Comparison of ENCODE assay signal across 1 fruit fly cellular context in the genomic region with DNA sequence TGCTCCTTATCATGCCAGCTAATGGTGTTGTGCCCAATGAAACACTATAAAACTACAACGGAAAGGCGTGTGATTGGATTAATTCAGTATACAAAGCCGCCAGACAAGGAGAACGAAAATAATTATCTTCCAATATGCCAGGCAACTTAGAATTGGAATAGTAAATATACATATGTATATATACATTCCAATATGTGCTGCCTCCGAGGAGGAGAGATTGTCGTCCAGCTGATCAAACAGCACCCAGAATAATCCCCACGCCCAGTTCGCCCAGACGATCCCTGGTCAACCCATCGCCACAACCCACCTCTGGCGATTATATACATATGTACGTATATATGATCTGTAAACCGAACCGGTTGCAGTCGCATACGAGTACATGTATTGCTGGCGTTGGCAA.
TF ChIP-seq lines count a peak whose summit lies in the region.

No protein-coding gene starts in this region.

TF ChIP-seq in whole organism, embryonic, 481 proteins besides CTCF, POLR2A, EP300 and RAD21 (continued from another document):
- peak; percentile 27 for TF ChIP-seq ATbp (GFP tag; optimal IDR thresholded peaks at IDR 0.05; lab: Kevin White, UChicago)
- TF ChIP-seq Mrtf (GFP tag; IDR thresholded peaks at IDR 0.05; lab: Robert Waterston, UW): no peak
- TF ChIP-seq BEAF-32 (GFP tag; optimal IDR thresholded peaks at IDR 0.05; lab: Kevin White, UChicago): no peak
- peak; percentile 16 for TF ChIP-seq kni (GFP tag; optimal IDR thresholded peaks at IDR 0.05; lab: Kevin White, UChicago)
- no peak for TF ChIP-seq bbx (GFP tag; IDR thresholded peaks at IDR 0.05; lab: Robert Waterston, UW; ENCODE audit: partially characterized antibody)
- TF ChIP-seq Ravus (GFP tag; IDR thresholded peaks at IDR 0.05; lab: Robert Waterston, UW): no peak
- no peak for TF ChIP-seq sna (GFP tag; IDR thresholded peaks at IDR 0.05; lab: Robert Waterston, UW; ENCODE audit: partially characterized antibody)
- TF ChIP-seq HHEX (GFP tag; optimal IDR thresholded peaks at IDR 0.05; lab: Kevin White, UChicago): peak; percentile 35
- peak in 1 of 2 experiments; percentile 15 for TF ChIP-seq Eip74EF (GFP tag; optimal IDR thresholded peaks at IDR 0.05; lab: Kevin White, UChicago)
- no peak for TF ChIP-seq nau (GFP tag; optimal IDR thresholded peaks at IDR 0.05; lab: Kevin White, UChicago)
- TF ChIP-seq Med (GFP tag; lab: Kevin White, UChicago): peak; percentile 35
- no peak for TF ChIP-seq cato (GFP tag; optimal IDR thresholded peaks at IDR 0.05; lab: Kevin White, UChicago; ENCODE audit: borderline replicate concordance)
- TF ChIP-seq Xrp1 (GFP tag; IDR thresholded peaks at IDR 0.05; lab: Robert Waterston, UW): peak; percentile 46
- TF ChIP-seq nerfin-1 (tag; optimal IDR thresholded peaks at IDR 0.05; lab: Kevin White, UChicago): peak; percentile 36
- peak; percentile 4 for TF ChIP-seq CG12071 (GFP tag; optimal IDR thresholded peaks at IDR 0.05; lab: Kevin White, UChicago)
- peak; percentile 26 for TF ChIP-seq CG2875 (GFP tag; optimal IDR thresholded peaks at IDR 0.05; lab: Kevin White, UChicago)
- TF ChIP-seq HLHmδ (GFP tag; optimal IDR thresholded peaks at IDR 0.05; lab: Kevin White, UChicago): peak; percentile 9
- no peak for TF ChIP-seq bowl (GFP tag; IDR thresholded peaks at IDR 0.05; lab: Robert Waterston, UW)
- no peak for TF ChIP-seq fd96Cb (tag; optimal IDR thresholded peaks at IDR 0.05; lab: Kevin White, UChicago)
- peak; percentile 37; the same call in 1 of the 2 replicates for TF ChIP-seq vvl (GFP tag; IDR thresholded peaks at IDR 0.05; lab: Robert Waterston, UW)
- no peak for TF ChIP-seq tna (GFP tag; IDR thresholded peaks at IDR 0.05; lab: Robert Waterston, UW; ENCODE audit: partially characterized antibody)
- no peak for TF ChIP-seq Usf (GFP tag; optimal IDR thresholded peaks at IDR 0.05; lab: Kevin White, UChicago)
- no peak for TF ChIP-seq CG13287 (GFP tag; IDR thresholded peaks at IDR 0.05; lab: Robert Waterston, UW; ENCODE audit: partially characterized antibody)
- TF ChIP-seq wek (GFP tag; optimal IDR thresholded peaks at IDR 0.05; lab: Kevin White, UChicago): peak; percentile 43
- TF ChIP-seq CG8478 (optimal IDR thresholded peaks at IDR 0.05; lab: Kevin White, UChicago): no peak
- no peak for TF ChIP-seq CG3065 (GFP tag; optimal IDR thresholded peaks at IDR 0.05; lab: Kevin White, UChicago)
- TF ChIP-seq CG8924 (tag; optimal IDR thresholded peaks at IDR 0.05; lab: Kevin White, UChicago): no peak
- TF ChIP-seq da (GFP tag; optimal IDR thresholded peaks at IDR 0.05; lab: Kevin White, UChicago): no peak
- TF ChIP-seq slp2 (GFP tag; optimal IDR thresholded peaks at IDR 0.05; lab: Kevin White, UChicago): no peak
- TF ChIP-seq scrt (GFP tag; optimal IDR thresholded peaks at IDR 0.05; lab: Kevin White, UChicago): no peak
- no peak for TF ChIP-seq run (tag; optimal IDR thresholded peaks at IDR 0.05; lab: Kevin White, UChicago)
- no peak for TF ChIP-seq CG7839 (tag; optimal IDR thresholded peaks at IDR 0.05; lab: Kevin White, UChicago)
- TF ChIP-seq Nf-YB (GFP tag; optimal IDR thresholded peaks at IDR 0.05; lab: Kevin White, UChicago): no peak
- TF ChIP-seq CG15269 (tag; optimal IDR thresholded peaks at IDR 0.05; lab: Kevin White, UChicago): no peak
- TF ChIP-seq dysf (GFP tag; IDR thresholded peaks at IDR 0.05; lab: Robert Waterston, UW): no peak
- TF ChIP-seq CG7928 (GFP tag; optimal IDR thresholded peaks at IDR 0.05; lab: Kevin White, UChicago): no peak
- peak; percentile 78 for TF ChIP-seq sens (GFP tag; lab: Kevin White, UChicago)
- TF ChIP-seq CG10267 (tag; optimal IDR thresholded peaks at IDR 0.05; lab: Kevin White, UChicago): no peak
- TF ChIP-seq p53 (GFP tag; optimal IDR thresholded peaks at IDR 0.05; lab: Kevin White, UChicago): no peak
- no peak for TF ChIP-seq shn (GFP tag; optimal IDR thresholded peaks at IDR 0.05; lab: Kevin White, UChicago)
- peak; percentile 15 for TF ChIP-seq Kr (GFP tag; optimal IDR thresholded peaks at IDR 0.05; lab: Kevin White, UChicago)
- TF ChIP-seq gsb (GFP tag; IDR thresholded peaks at IDR 0.05; lab: Robert Waterston, UW): no peak
- peak; percentile 16; the same call in 1 of the 2 replicates for TF ChIP-seq CG17328 (GFP tag; IDR thresholded peaks at IDR 0.05; lab: Robert Waterston, UW)
- TF ChIP-seq CG3407 (GFP tag; optimal IDR thresholded peaks at IDR 0.05; lab: Kevin White, UChicago): no peak
- peak in 1 of 3 experiments; percentile 17 for TF ChIP-seq lola (GFP tag; optimal IDR thresholded peaks at IDR 0.05; lab: Kevin White, UChicago)
- no peak for TF ChIP-seq fd3F (GFP tag; optimal IDR thresholded peaks at IDR 0.05; lab: Kevin White, UChicago)
- TF ChIP-seq trh (GFP tag; optimal IDR thresholded peaks at IDR 0.05; lab: Kevin White, UChicago): no peak
- TF ChIP-seq Gsc (GFP tag; IDR thresholded peaks at IDR 0.05; lab: Robert Waterston, UW): no peak
- TF ChIP-seq MTF-1 (GFP tag; optimal IDR thresholded peaks at IDR 0.05; lab: Kevin White, UChicago; ENCODE audit: borderline replicate concordance): peak; percentile 46
- TF ChIP-seq crc (GFP tag; optimal IDR thresholded peaks at IDR 0.05; lab: Kevin White, UChicago): no peak
- TF ChIP-seq Sin3A (optimal IDR thresholded peaks at IDR 0.05; lab: Kevin White, UChicago): no peak
- no peak for TF ChIP-seq CG12942 (GFP tag; optimal IDR thresholded peaks at IDR 0.05; lab: Kevin White, UChicago)
- TF ChIP-seq BtbVII (GFP tag; optimal IDR thresholded peaks at IDR 0.05; lab: Kevin White, UChicago): no peak
- peak; percentile 38; the same call in 1 of the 3 replicates for TF ChIP-seq ci (GFP tag; IDR thresholded peaks at IDR 0.05; lab: Robert Waterston, UW)
- TF ChIP-seq CG17359 (tag; optimal IDR thresholded peaks at IDR 0.05; lab: Kevin White, UChicago): peak; percentile 35
- no peak for TF ChIP-seq ERR (GFP tag; optimal IDR thresholded peaks at IDR 0.05; lab: Kevin White, UChicago)
- TF ChIP-seq odd (GFP tag; optimal IDR thresholded peaks at IDR 0.05; lab: Kevin White, UChicago): no peak
- no peak for TF ChIP-seq Ptx1 (GFP tag; IDR thresholded peaks at IDR 0.05; lab: Robert Waterston, UW)
- peak; percentile 53 for TF ChIP-seq oc (tag; optimal IDR thresholded peaks at IDR 0.05; lab: Kevin White, UChicago)
- TF ChIP-seq Atf3 (GFP tag; optimal IDR thresholded peaks at IDR 0.05; lab: Kevin White, UChicago): no peak
- no peak for TF ChIP-seq Six4 (GFP tag; optimal IDR thresholded peaks at IDR 0.05; lab: Kevin White, UChicago)
- TF ChIP-seq eve (GFP tag; optimal IDR thresholded peaks at IDR 0.05; lab: Kevin White, UChicago): no peak
- peak; percentile 35 for TF ChIP-seq CG6813 (GFP tag; optimal IDR thresholded peaks at IDR 0.05; lab: Kevin White, UChicago)
- TF ChIP-seq bsh (GFP tag; optimal IDR thresholded peaks at IDR 0.05; lab: Kevin White, UChicago): peak in 1 of 2 experiments; percentile 44
- no peak for TF ChIP-seq E2f1 (GFP tag; IDR thresholded peaks at IDR 0.05; lab: Robert Waterston, UW)
- no peak for TF ChIP-seq Dref (GFP tag; IDR thresholded peaks at IDR 0.05; lab: Robert Waterston, UW)
- peak; percentile 16 for TF ChIP-seq CG5180 (GFP tag; optimal IDR thresholded peaks at IDR 0.05; lab: Kevin White, UChicago)
TF ChIP-seq in whole organism, embryonic: peak in this region for 37.
